Worm (Caenorhabditis elegans) whole organism, young adult: ENCODE results near the gene sec-5.

Experiments
- B0336.3 ChIP-seq: fragments of 200-800 bp; sonication (Bioruptor generic); IDR thresholded peaks from 2 replicates; pipeline ENCODE4 v1.3.6; 2022; ENCODE audit warnings: missing genetic modification characterization, missing compliant biosample characterization
- C06A6.2 ChIP-seq: fragments of 200-800 bp; sonication (Bioruptor generic); conservative IDR thresholded peaks from 2 replicates; pipeline ENCODE4 v1.3.6; 2022; ENCODE audit warnings: missing genetic modification characterization, missing compliant biosample characterization
- F10E7.11 ChIP-seq: sonication (generic microtip); optimal IDR thresholded peaks from 2 replicates; lab custom pipeline; 2017; ENCODE audit warnings: mild to moderate bottlenecking, missing genetic modification characterization, moderate library complexity, missing compliant biosample characterization
- F22D6.2 ChIP-seq: sonication (generic microtip); optimal IDR thresholded peaks from 2 replicates; lab custom pipeline; 2016; ENCODE audit warnings: mild to moderate bottlenecking, missing genetic modification characterization, missing compliant biosample characterization
- F37B4.10 ChIP-seq: fragments of 200-800 bp; sonication (Bioruptor generic); IDR thresholded peaks from 2 replicates; pipeline ENCODE4 v1.3.6; 2022; ENCODE audit warnings: missing genetic modification characterization, missing compliant biosample characterization
- F39B2.1 ChIP-seq: fragments of 200-800 bp; sonication (Bioruptor generic); IDR thresholded peaks from 2 replicates; pipeline ENCODE4 v1.3.6; 2022; ENCODE audit warnings: missing genetic modification reagents, missing genetic modification characterization, missing compliant biosample characterization
- F55B11.4 ChIP-seq: sonication (generic microtip); optimal IDR thresholded peaks from 2 replicates; lab custom pipeline; 2016; ENCODE audit warnings: missing compliant biosample characterization, missing genetic modification characterization, borderline replicate concordance; ENCODE audit not compliant: insufficient read depth
- Y67H2A.10 ChIP-seq: fragments of 200-800 bp; sonication (Bioruptor generic); conservative IDR thresholded peaks from 2 replicates; pipeline ENCODE4 v1.3.6; 2022; ENCODE audit warnings: missing genetic modification reagents, missing genetic modification characterization, missing compliant biosample characterization
- Y95B8A.8 ChIP-seq: fragments of 200-800 bp; sonication (Bioruptor generic); IDR thresholded peaks from 2 replicates; pipeline ENCODE4 v1.3.6; 2022; ENCODE audit warnings: missing genetic modification reagents, missing genetic modification characterization, missing compliant biosample characterization
- athp-1 ChIP-seq: sonication (generic microtip); optimal IDR thresholded peaks from 2 replicates; lab custom pipeline; 2017; ENCODE audit warnings: mild to moderate bottlenecking, missing genetic modification characterization, missing compliant biosample characterization
- bed-1 ChIP-seq: fragments of 200-800 bp; sonication (Bioruptor generic); IDR thresholded peaks from 2 replicates; pipeline ENCODE4 v1.3.6; 2022; ENCODE audit warnings: missing genetic modification reagents, missing genetic modification characterization, missing compliant biosample characterization
- cebp-1 ChIP-seq, 2 experiments: fragments of 200-800 bp in 1 of 2; sonication (Bioruptor generic) in 1 of 2; sonication (generic microtip) in 1 of 2; IDR thresholded peaks in 1 of 2; optimal IDR thresholded peaks in 1 of 2; 2 replicates each; pipeline versions ENCODE4 v1.3.6 to Lab custom; 2017 to 2022; ENCODE audit warnings: missing compliant biosample characterization in 2 of 2, missing genetic modification characterization in 2 of 2, mild to moderate bottlenecking in 1 of 2, missing genetic modification reagents in 1 of 2, moderate library complexity in 1 of 2
- ceh-27 ChIP-seq: fragments of 200-800 bp; sonication (Bioruptor generic); optimal IDR thresholded peaks from 2 replicates; lab custom pipeline; 2018; ENCODE audit warnings: mild to moderate bottlenecking, missing genetic modification characterization, moderate library complexity, missing compliant biosample characterization
- ceh-91 ChIP-seq: fragments of 200-800 bp; sonication (Bioruptor generic); IDR thresholded peaks from 2 replicates; pipeline ENCODE4 v1.3.6; 2022; ENCODE audit warnings: missing genetic modification reagents, missing genetic modification characterization, missing compliant biosample characterization
- die-1 ChIP-seq: sonication (generic microtip); optimal IDR thresholded peaks from 2 replicates; lab custom pipeline; 2016; ENCODE audit warnings: missing genotype, mild to moderate bottlenecking, missing genetic modification characterization, missing compliant biosample characterization
- dpff-1 ChIP-seq: sonication (generic microtip); optimal IDR thresholded peaks from 2 replicates; lab custom pipeline; 2017; ENCODE audit warnings: mild to moderate bottlenecking, missing genetic modification characterization, missing compliant biosample characterization
- dpl-1 ChIP-seq: fragments of 150-350 bp; optimal IDR thresholded peaks from 2 replicates; lab custom pipeline; 2014; ENCODE audit warnings: missing biosample characterization, missing genetic modification reagents, missing genetic modification characterization
- fkh-3 ChIP-seq: sonication (generic microtip); optimal IDR thresholded peaks from 2 replicates; lab custom pipeline; 2016; ENCODE audit warnings: mild to moderate bottlenecking, missing genetic modification characterization, missing compliant biosample characterization
- hlh-26 ChIP-seq: fragments of 200-800 bp; sonication (Bioruptor generic); conservative IDR thresholded peaks from 2 replicates; pipeline ENCODE4 v1.3.6; 2022; ENCODE audit warnings: missing genetic modification reagents, missing genetic modification characterization, missing compliant biosample characterization
- hrde-1 ChIP-seq: sonication (generic microtip); optimal IDR thresholded peaks from 2 replicates; lab custom pipeline; 2016; ENCODE audit warnings: missing genetic modification characterization, mild to moderate bottlenecking, missing compliant biosample characterization, moderate library complexity, missing genotype, missing genetic modification reagents, borderline replicate concordance
- lin-26 ChIP-seq: fragments of 200-800 bp; sonication (Bioruptor generic); IDR thresholded peaks from 2 replicates; pipeline ENCODE4 v1.3.6; 2022; ENCODE audit warnings: missing genetic modification reagents, missing genetic modification characterization, missing compliant biosample characterization
- lin-35 ChIP-seq, 3 experiments: fragments of 150-350 bp in 2 of 3; sonication (generic microtip) in 1 of 3; optimal IDR thresholded peaks; 2 replicates each; lab custom pipeline; 2014 to 2018; ENCODE audit warnings: missing biosample characterization in 3 of 3, missing genetic modification characterization in 3 of 3, missing genetic modification reagents in 3 of 3
- lin-40 ChIP-seq: sonication (generic microtip); optimal IDR thresholded peaks from 2 replicates; lab custom pipeline; 2016; ENCODE audit warnings: missing genetic modification characterization, mild to moderate bottlenecking, missing compliant biosample characterization, missing genotype, missing genetic modification reagents
- lir-1 ChIP-seq: fragments of 200-800 bp; sonication (Bioruptor generic); conservative IDR thresholded peaks from 2 replicates; pipeline ENCODE4 v1.3.6; 2022; ENCODE audit warnings: missing genetic modification reagents, missing genetic modification characterization, missing compliant biosample characterization
- lsl-1 ChIP-seq: fragments of 200-800 bp; sonication (Bioruptor generic); optimal IDR thresholded peaks from 2 replicates; lab custom pipeline; 2018; ENCODE audit warnings: mild to moderate bottlenecking, missing genetic modification characterization, moderate library complexity, missing compliant biosample characterization
- lsy-27 ChIP-seq: sonication (generic microtip); optimal IDR thresholded peaks from 2 replicates; lab custom pipeline; 2017; ENCODE audit warnings: missing genetic modification characterization, mild to moderate bottlenecking, missing compliant biosample characterization, antibody characterized with exemption, missing genotype, borderline replicate concordance; ENCODE audit not compliant: insufficient read depth
- madf-3 ChIP-seq: fragments of 200-800 bp; sonication (Bioruptor generic); IDR thresholded peaks from 2 replicates; pipeline ENCODE4 v1.3.6; 2022; ENCODE audit warnings: missing genetic modification reagents, missing genetic modification characterization, missing compliant biosample characterization
- madf-6 ChIP-seq: fragments of 200-800 bp; sonication (Bioruptor generic); IDR thresholded peaks from 2 replicates; pipeline ENCODE4 v1.3.6; 2022; ENCODE audit warnings: missing genetic modification reagents, missing genetic modification characterization, missing compliant biosample characterization
- nhr-27 ChIP-seq: fragments of 200-800 bp; sonication (Bioruptor generic); optimal IDR thresholded peaks from 2 replicates; lab custom pipeline; 2018; ENCODE audit warnings: mild to moderate bottlenecking, missing genetic modification characterization, moderate library complexity, missing compliant biosample characterization
- pbrm-1 ChIP-seq: fragments of 200-800 bp; sonication (Bioruptor generic); IDR thresholded peaks from 2 replicates; pipeline ENCODE4 v1.3.6; 2022; ENCODE audit warnings: missing genetic modification reagents, missing genetic modification characterization, missing compliant biosample characterization
- rpc-1 ChIP-seq, 2 experiments: fragments of 150-350 bp in 1 of 2; sonication (generic microtip) in 1 of 2; optimal IDR thresholded peaks; 2 replicates each; lab custom pipeline; 2014 to 2018; ENCODE audit warnings: missing biosample characterization in 1 of 2, missing genetic modification characterization in 1 of 2, missing genetic modification reagents in 1 of 2, missing genotype in 1 of 2
- sea-2 ChIP-seq: fragments of 200-800 bp; sonication (Bioruptor generic); IDR thresholded peaks from 2 replicates; pipeline ENCODE4 v1.3.6; 2022; ENCODE audit warnings: missing genetic modification characterization, missing compliant biosample characterization
- snpc-4 ChIP-seq, 5 experiments: fragments of 150-350 bp in 1 of 5; sonication (generic microtip) in 4 of 5; optimal IDR thresholded peaks; 2 replicates each; lab custom pipeline; 2014 to 2018; ENCODE audit warnings: missing genetic modification characterization in 5 of 5, missing biosample characterization in 3 of 5, antibody characterized with exemption in 2 of 5, mild to moderate bottlenecking in 2 of 5, missing compliant biosample characterization in 2 of 5, missing genotype in 2 of 5, moderate library complexity in 2 of 5, missing genetic modification reagents in 1 of 5
- somi-1 ChIP-seq: fragments of 200-800 bp; sonication (Bioruptor generic); optimal IDR thresholded peaks from 2 replicates; lab custom pipeline; 2018; ENCODE audit warnings: mild to moderate bottlenecking, missing genetic modification characterization, missing compliant biosample characterization
- sptf-2 ChIP-seq: fragments of 200-800 bp; sonication (Bioruptor generic); optimal IDR thresholded peaks from 2 replicates; lab custom pipeline; 2018; ENCODE audit warnings: mild to moderate bottlenecking, missing genetic modification characterization, missing compliant biosample characterization
- tlf-1 ChIP-seq: fragments of 200-800 bp; sonication (Bioruptor generic); optimal IDR thresholded peaks from 2 replicates; lab custom pipeline; 2018; ENCODE audit warnings: mild to moderate bottlenecking, missing genetic modification characterization, missing compliant biosample characterization
- unc-62 ChIP-seq: fragments of 150-350 bp; optimal IDR thresholded peaks from 2 replicates; lab custom pipeline; 2014; ENCODE audit warnings: missing biosample characterization, missing genetic modification reagents, missing genetic modification characterization
- xnd-1 ChIP-seq: sonication (generic microtip); optimal IDR thresholded peaks from 2 replicates; lab custom pipeline; 2016; ENCODE audit warnings: missing genotype, missing genetic modification reagents, missing genetic modification characterization, missing compliant biosample characterization
- ztf-18 ChIP-seq: sonication (generic microtip); optimal IDR thresholded peaks from 2 replicates; lab custom pipeline; 2016; ENCODE audit warnings: missing genotype, mild to moderate bottlenecking, missing genetic modification characterization, missing compliant biosample characterization
- ztf-25 ChIP-seq: fragments of 200-800 bp; sonication (Bioruptor generic); IDR thresholded peaks from 2 replicates; pipeline ENCODE4 v1.3.6; 2022; ENCODE audit warnings: missing genetic modification reagents, missing genetic modification characterization, missing compliant biosample characterization
- ztf-26 ChIP-seq: sonication (generic microtip); optimal IDR thresholded peaks from 2 replicates; lab custom pipeline; 2017; ENCODE audit warnings: missing genetic modification characterization, missing compliant biosample characterization
- ztf-3 ChIP-seq: fragments of 200-800 bp; sonication (Bioruptor generic); optimal IDR thresholded peaks from 2 replicates; lab custom pipeline; 2018; ENCODE audit warnings: mild to moderate bottlenecking, missing genetic modification characterization, missing compliant biosample characterization
- ztf-6 ChIP-seq: fragments of 200-800 bp; sonication (Bioruptor generic); IDR thresholded peaks from 2 replicates; pipeline ENCODE4 v1.3.6; 2022; ENCODE audit warnings: missing genetic modification reagents, missing genetic modification characterization, missing compliant biosample characterization

The sec-5 gene

ce11 chrII:9128132-9128531, 48.8 kb downstream of the sec-5 start (continued):
- peak; percentile 55 for TF ChIP-seq somi-1
- no peak for TF ChIP-seq dpl-1 (GFP tag; lab: Kevin White, UChicago)
- peak; percentile 11 for TF ChIP-seq ceh-27 (GFP tag; lab: Kevin White, UChicago)
- no peak for TF ChIP-seq madf-3
- no peak for TF ChIP-seq ztf-6
- TF ChIP-seq lin-35 (GFP tag; optimal IDR thresholded peaks at IDR 0.05; lab: Kevin White, UChicago): peak in 1 of 3 experiments; percentile 35
- no peak for TF ChIP-seq hlh-26
- TF ChIP-seq dpff-1: no peak
- no peak for TF ChIP-seq Y95B8A.8
- TF ChIP-seq lir-1: no peak
- TF ChIP-seq F39B2.1 (GFP tag; lab: Robert Waterston, UW): no peak
- TF ChIP-seq unc-62: no peak
- no peak for TF ChIP-seq fkh-3 (tag; lab: Kevin White, UChicago)
- TF ChIP-seq B0336.3 (GFP tag; lab: Robert Waterston, UW): no peak
- no peak for TF ChIP-seq hrde-1 (tag; lab: Kevin White, UChicago)
- no peak for TF ChIP-seq ztf-18 (tag; lab: Kevin White, UChicago)
- TF ChIP-seq F10E7.11 (tag; lab: Kevin White, UChicago): no peak
- no peak for TF ChIP-seq F55B11.4 (tag; lab: Kevin White, UChicago)
- TF ChIP-seq lsl-1 (GFP tag; lab: Kevin White, UChicago): no peak
- peak; percentile 95 for TF ChIP-seq cebp-1 (GFP tag; IDR thresholded peaks at IDR 0.05; lab: Robert Waterston, UW)
- peak; percentile 98 for TF ChIP-seq cebp-1 (tag; optimal IDR thresholded peaks at IDR 0.05; lab: Kevin White, UChicago)
- TF ChIP-seq pbrm-1: no peak
- TF ChIP-seq sptf-2 (GFP tag; lab: Kevin White, UChicago): no peak
- TF ChIP-seq athp-1 (tag; lab: Kevin White, UChicago): no peak
- no peak for TF ChIP-seq F22D6.2
- peak; percentile 49 for TF ChIP-seq rpc-1 (optimal IDR thresholded peaks at IDR 0.05; lab: Kevin White, UChicago)
- TF ChIP-seq rpc-1 (tag; optimal IDR thresholded peaks at IDR 0.05; lab: Kevin White, UChicago): no peak
- TF ChIP-seq madf-6: no peak
- TF ChIP-seq lsy-27 (tag; lab: Kevin White, UChicago): no peak
- no peak for TF ChIP-seq tlf-1 (GFP tag; lab: Kevin White, UChicago)
- 0 out of 2 replicates have a peak, but pooled peaks have one; percentile 49 for TF ChIP-seq lin-26 (GFP tag; lab: Robert Waterston, UW)
- TF ChIP-seq die-1 (tag; lab: Kevin White, UChicago): no peak
- no peak for TF ChIP-seq nhr-27 (tag; lab: Kevin White, UChicago)
- peak; percentile 47 for TF ChIP-seq ztf-26
- no peak for TF ChIP-seq ztf-25 (GFP tag; lab: Robert Waterston, UW)
- no peak for TF ChIP-seq F37B4.10
- no peak for TF ChIP-seq sea-2 (GFP tag; lab: Robert Waterston, UW)
- no peak for TF ChIP-seq xnd-1 (tag; lab: Kevin White, UChicago)
- no peak for TF ChIP-seq bed-1 (GFP tag; lab: Robert Waterston, UW)
- no peak for TF ChIP-seq snpc-4 (GFP tag; optimal IDR thresholded peaks at IDR 0.05; lab: Kevin White, UChicago)
- TF ChIP-seq snpc-4 (tag; optimal IDR thresholded peaks at IDR 0.05; lab: Kevin White, UChicago): no peak
- peak; percentile 57 for TF ChIP-seq lin-40 (tag; lab: Kevin White, UChicago)
- TF ChIP-seq ceh-91 (GFP tag; lab: Robert Waterston, UW): no peak
- TF ChIP-seq Y67H2A.10: no peak
- TF ChIP-seq C06A6.2 (GFP tag; lab: Robert Waterston, UW): peak; percentile 53; the same call in 1 of the 2 replicates
- TF ChIP-seq ztf-3 (GFP tag; lab: Kevin White, UChicago): no peak
